Fruit fly (Drosophila melanogaster) whole organism, prepupa: Measurements from ENCODE around the gene CG34323.

Source experiments
- CG16779 ChIP-seq: fragments of 200-800 bp; sonication (Bioruptor generic); optimal IDR thresholded peaks from 3 replicates; lab custom pipeline; 2017; ENCODE audit warnings: missing biosample characterization, mild to moderate bottlenecking, missing genetic modification characterization
- CG3032 ChIP-seq: fragments of 200-800 bp; optimal IDR thresholded peaks from 2 replicates; lab custom pipeline; 2019; ENCODE audit warnings: missing biosample characterization, mild to moderate bottlenecking, missing genetic modification characterization, moderate library complexity
- CG6276 ChIP-seq: fragments of 200-800 bp; sonication (Bioruptor generic); optimal IDR thresholded peaks from 2 replicates; lab custom pipeline; 2017; ENCODE audit warnings: missing biosample characterization, mild to moderate bottlenecking, missing genetic modification characterization
- CG7368 ChIP-seq: fragments of 200-800 bp; sonication (Bioruptor generic); optimal IDR thresholded peaks from 3 replicates; lab custom pipeline; 2016; ENCODE audit warnings: missing biosample characterization, missing genetic modification characterization
- Smox ChIP-seq: fragments of 200-800 bp; sonication (Bioruptor generic); optimal IDR thresholded peaks from 3 replicates; lab custom pipeline; 2016; ENCODE audit warnings: missing biosample characterization, missing genetic modification characterization
- acj6 ChIP-seq: fragments of 200-800 bp; sonication (Bioruptor generic); optimal IDR thresholded peaks from 3 replicates; lab custom pipeline; 2016; ENCODE audit warnings: missing biosample characterization, missing genetic modification characterization
- lz ChIP-seq: fragments of 200-800 bp; sonication (Bioruptor generic); optimal IDR thresholded peaks from 3 replicates; lab custom pipeline; 2016; ENCODE audit warnings: missing biosample characterization, missing genetic modification characterization
- svp ChIP-seq: fragments of 200-800 bp; sonication (Bioruptor generic); peaks from one replicate; lab custom pipeline; 2016; ENCODE audit warnings: missing biosample characterization, missing genetic modification characterization

dm6 chrX:12031400-12031799 is 38.8 kb upstream of the CG34323 start, which contains the start of gene Cyp311a1:
- TF ChIP-seq acj6 (GFP tag; lab: Kevin White, UChicago), result no peak
- TF ChIP-seq lz (GFP tag; lab: Kevin White, UChicago), result no peak
- no peak for TF ChIP-seq CG16779 (tag; lab: Kevin White, UChicago)
- no peak for TF ChIP-seq Smox (GFP tag; lab: Kevin White, UChicago)
- no peak for TF ChIP-seq svp (GFP tag; lab: Kevin White, UChicago)
- no peak for TF ChIP-seq CG3032 (tag; lab: Kevin White, UChicago)
- TF ChIP-seq CG7368 (GFP tag; lab: Kevin White, UChicago), result no peak
- no peak for TF ChIP-seq CG6276 (GFP tag; lab: Kevin White, UChicago)
